Fruit fly (Drosophila melanogaster): ENCODE data around the gene Arts.

Gene Arts

dm6 chr3L:16640509-16641068 lies 37.9 kb downstream of the Arts start (continued):
- TF ChIP-seq hkb (optimal IDR thresholded peaks at IDR 0.05) (no peak), hkb (GFP tag; IDR thresholded peaks at IDR 0.05) (0 out of 2 replicates have a peak, but pooled peaks have one; percentile 29), ab (GFP tag; optimal IDR thresholded peaks at IDR 0.05) (no peak), klu (GFP tag; IDR thresholded peaks at IDR 0.05) (no peak), Oli (tag; optimal IDR thresholded peaks at IDR 0.05) (peak; percentile 16), ken (GFP tag; IDR thresholded peaks at IDR 0.05) (no peak), CG17186 (GFP tag; optimal IDR thresholded peaks at IDR 0.05) (no peak), D (optimal IDR thresholded peaks at IDR 0.05) (no peak), D (GFP tag; optimal IDR thresholded peaks at IDR 0.05) (peak; percentile 56), fd3F (GFP tag; optimal IDR thresholded peaks at IDR 0.05) (no peak), CG8765 (GFP tag; IDR thresholded peaks at IDR 0.05) (no peak), gcm2 (GFP tag; optimal IDR thresholded peaks at IDR 0.05) (no peak), maf-S (GFP tag; optimal IDR thresholded peaks at IDR 0.05) (no peak), Xbp1 (GFP tag; optimal IDR thresholded peaks at IDR 0.05) (no peak), Hr39 (optimal IDR thresholded peaks at IDR 0.05) (no peak), CG7556 (GFP tag; optimal IDR thresholded peaks at IDR 0.05) (peak; percentile 38), eve (GFP tag; optimal IDR thresholded peaks at IDR 0.05) (no peak), CG8944 (GFP tag; optimal IDR thresholded peaks at IDR 0.05) (no peak), pum (GFP tag; optimal IDR thresholded peaks at IDR 0.05) (no peak), gro (GFP tag; optimal IDR thresholded peaks at IDR 0.05) (no peak), ham (GFP tag; IDR thresholded peaks at IDR 0.05) (no peak), cg (GFP tag; optimal IDR thresholded peaks at IDR 0.05) (no peak), CG7987 (GFP tag; optimal IDR thresholded peaks at IDR 0.05) (no peak), chm (GFP tag; IDR thresholded peaks at IDR 0.05) (no peak), oc (tag; optimal IDR thresholded peaks at IDR 0.05) (peak; percentile 15), CG12236 (GFP tag; optimal IDR thresholded peaks at IDR 0.05) (no peak), pb (GFP tag; optimal IDR thresholded peaks at IDR 0.05) (no peak), ara (GFP tag; IDR thresholded peaks at IDR 0.05) (peak; percentile 59), CG17328 (GFP tag; IDR thresholded peaks at IDR 0.05) (no peak), fd102C (GFP tag; optimal IDR thresholded peaks at IDR 0.05) (peak; percentile 76), Drgx (GFP tag; IDR thresholded peaks at IDR 0.05) (no peak), zfh1 (GFP tag; IDR thresholded peaks at IDR 0.05) (no peak), danr (GFP tag; IDR thresholded peaks at IDR 0.05) (no peak), br (optimal IDR thresholded peaks at IDR 0.05) (no peak), CG17802 (tag; optimal IDR thresholded peaks at IDR 0.05) (no peak), CG11085 (GFP tag; IDR thresholded peaks at IDR 0.05) (no peak), usp (GFP tag; optimal IDR thresholded peaks at IDR 0.05) (no peak), bbx (GFP tag; IDR thresholded peaks at IDR 0.05; ENCODE audit: partially characterized antibody) (no peak), nmo (GFP tag; optimal IDR thresholded peaks at IDR 0.05) (no peak), CG4854 (GFP tag; optimal IDR thresholded peaks at IDR 0.05) (no peak), lbe (GFP tag; optimal IDR thresholded peaks at IDR 0.05) (no peak), CG9817 (tag; optimal IDR thresholded peaks at IDR 0.05) (no peak), Hey (tag; optimal IDR thresholded peaks at IDR 0.05) (no peak), trh (GFP tag; optimal IDR thresholded peaks at IDR 0.05) (no peak), Fer1 (GFP tag; optimal IDR thresholded peaks at IDR 0.05) (no peak), CG6272 (GFP tag; IDR thresholded peaks at IDR 0.05) (no peak), Poxn (GFP tag; IDR thresholded peaks at IDR 0.05) (no peak), pzg (GFP tag; optimal IDR thresholded peaks at IDR 0.05) (no peak), YL-1 (GFP tag; optimal IDR thresholded peaks at IDR 0.05) (no peak), MTF-1 (GFP tag; optimal IDR thresholded peaks at IDR 0.05; ENCODE audit: borderline replicate concordance) (peak; percentile 47), dati (GFP tag; IDR thresholded peaks at IDR 0.05) (no peak), CG16863 (GFP tag; optimal IDR thresholded peaks at IDR 0.05) (no peak), Dip2 (GFP tag; IDR thresholded peaks at IDR 0.05) (no peak), psq (GFP tag; optimal IDR thresholded peaks at IDR 0.05) (no peak)

Measured in whole organism, embryonic.